Worm (Caenorhabditis elegans) whole organism, L2 larva: Measurements from ENCODE around the gene F42A6.2.
"Not testable (repeated sequence)": the region's sequence is repeated elsewhere in the genome, so short reads cannot be mapped to it uniquely, and the experiment has no call there.

Experiments used
- F13H6.1 ChIP-seq: sonication (generic microtip); optimal IDR thresholded peaks from 2 replicates; lab custom pipeline; 2016; ENCODE audit warnings: missing genetic modification characterization, missing compliant biosample characterization
- ZK546.5 ChIP-seq: sonication (generic microtip); optimal IDR thresholded peaks from 2 replicates; lab custom pipeline; 2017; ENCODE audit warnings: missing biosample characterization, missing genetic modification characterization
- ceh-82 ChIP-seq: fragments of 150-350 bp; optimal IDR thresholded peaks from 2 replicates; lab custom pipeline; 2014; ENCODE audit warnings: missing biosample characterization, missing genetic modification characterization
- elt-1 ChIP-seq: fragments of 150-350 bp; optimal IDR thresholded peaks from 2 replicates; lab custom pipeline; 2014; ENCODE audit warnings: missing biosample characterization, missing genetic modification characterization
- fos-1 ChIP-seq: fragments of 150-350 bp; optimal IDR thresholded peaks from 2 replicates; lab custom pipeline; 2014; ENCODE audit warnings: missing biosample characterization, missing genetic modification characterization
- lsy-2 ChIP-seq, 2 experiments: fragments of 150-350 bp in 1 of 2; sonication (generic microtip) in 1 of 2; optimal IDR thresholded peaks; 2 replicates each; lab custom pipeline; 2014 to 2017; ENCODE audit warnings: missing biosample characterization in 2 of 2, missing genetic modification characterization in 2 of 2
- mab-5 ChIP-seq: fragments of 150-350 bp; optimal IDR thresholded peaks from 2 replicates; lab custom pipeline; 2014; ENCODE audit warnings: missing biosample characterization, missing genetic modification characterization
- nhr-237 ChIP-seq: fragments of 150-350 bp; optimal IDR thresholded peaks from 2 replicates; lab custom pipeline; 2014; ENCODE audit warnings: missing biosample characterization, missing genetic modification characterization
- nhr-77 ChIP-seq: fragments of 150-350 bp; optimal IDR thresholded peaks from 2 replicates; lab custom pipeline; 2014; ENCODE audit warnings: missing biosample characterization, missing genetic modification characterization
- peb-1 ChIP-seq: fragments of 150-350 bp; optimal IDR thresholded peaks from 2 replicates; lab custom pipeline; 2014; ENCODE audit warnings: missing biosample characterization, missing genetic modification characterization
- snpc-4 ChIP-seq: fragments of 150-350 bp; optimal IDR thresholded peaks from 2 replicates; lab custom pipeline; 2014; ENCODE audit warnings: missing biosample characterization, missing genetic modification characterization
- unc-55 ChIP-seq: fragments of 150-350 bp; sonication (generic microtip); optimal IDR thresholded peaks from 3 replicates; lab custom pipeline; 2014; ENCODE audit warnings: missing biosample characterization, missing genetic modification reagents, missing genetic modification characterization
- ztf-1 ChIP-seq: fragments of 200-800 bp; sonication (Bioruptor generic); conservative IDR thresholded peaks from 2 replicates; pipeline ENCODE4 v1.3.6; 2022; ENCODE audit warnings: missing genetic modification characterization, missing compliant biosample characterization
- ztf-4 ChIP-seq: fragments of 150-350 bp; optimal IDR thresholded peaks from 2 replicates; lab custom pipeline; 2014; ENCODE audit warnings: missing biosample characterization, missing genetic modification characterization

DNA sequence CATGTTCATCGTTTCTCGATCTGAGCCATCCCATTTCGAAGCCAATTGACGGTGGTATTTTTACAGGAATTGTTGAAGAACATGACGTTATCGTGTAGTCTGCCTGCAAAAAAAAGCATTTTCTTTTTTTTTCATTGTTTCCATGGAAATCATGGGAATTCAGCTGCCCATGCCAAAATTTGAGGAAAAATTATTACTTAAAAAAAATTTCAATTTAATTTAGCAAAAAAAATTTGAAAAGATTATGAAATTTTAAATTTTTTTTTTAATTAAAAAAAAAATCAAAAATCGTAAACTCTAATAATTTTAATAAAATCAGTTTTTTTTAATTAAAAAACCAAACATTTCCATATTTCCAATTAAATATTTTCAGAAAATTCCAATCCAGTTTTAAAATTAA, 9.5 kb upstream of the F42A6.2 start, which contains the start of gene F42A6.5:
- not testable (repeated sequence) for TF ChIP-seq nhr-77 (tag; lab: Kevin White, UChicago); ZK546.5 (tag; lab: Kevin White, UChicago); peb-1 (tag; lab: Kevin White, UChicago); F13H6.1 (tag; lab: Kevin White, UChicago); snpc-4; lsy-2 (tag; optimal IDR thresholded peaks at IDR 0.05; lab: Kevin White, UChicago); unc-55 (GFP tag; lab: Kevin White, UChicago); fos-1; ztf-1 (GFP tag; lab: Robert Waterston, UW); elt-1 (tag; lab: Kevin White, UChicago); ceh-82 (tag; lab: Kevin White, UChicago); nhr-237 (tag; lab: Kevin White, UChicago); mab-5 (tag; lab: Kevin White, UChicago); ztf-4
